Worm (Caenorhabditis elegans): ENCODE results near the gene ugt-46.

DNA sequence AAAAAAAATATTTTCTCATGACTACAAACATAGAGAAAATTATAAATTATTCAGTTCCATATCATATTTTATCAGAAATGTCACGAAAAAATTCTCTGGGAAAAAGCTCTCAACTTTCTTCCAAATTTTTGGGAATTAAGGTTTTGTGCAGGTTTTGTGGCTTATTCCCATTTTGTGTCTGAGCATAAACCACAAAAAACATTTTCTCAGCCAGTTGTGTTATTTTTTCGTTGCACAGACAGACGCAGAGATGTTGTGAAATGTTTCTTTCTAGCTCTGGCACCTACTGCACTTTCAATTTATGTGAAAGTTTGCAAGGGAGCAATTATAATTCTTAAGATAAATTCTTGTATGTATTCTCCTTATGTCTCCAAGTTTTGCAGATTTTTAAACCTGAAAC, 45.0 kb upstream of the ugt-46 start:
- no peak for TF ChIP-seq nhr-28 (tag; optimal IDR thresholded peaks at IDR 0.05)
- no peak for TF ChIP-seq zag-1 (tag; optimal IDR thresholded peaks at IDR 0.05)
- no peak for TF ChIP-seq ztf-11 (tag; optimal IDR thresholded peaks at IDR 0.05)
- no peak for TF ChIP-seq ceh-16 (tag; optimal IDR thresholded peaks at IDR 0.05)
- no peak for TF ChIP-seq unc-39 (tag; optimal IDR thresholded peaks at IDR 0.05)
- TF ChIP-seq unc-62 (GFP tag; optimal IDR thresholded peaks at IDR 0.05): no peak
- TF ChIP-seq ZK546.5 (tag; optimal IDR thresholded peaks at IDR 0.05): no peak
- no peak for TF ChIP-seq ceh-28 (tag; optimal IDR thresholded peaks at IDR 0.05)
- TF ChIP-seq ceh-82 (tag; optimal IDR thresholded peaks at IDR 0.05): no peak
- no peak for TF ChIP-seq ztf-4 (tag; optimal IDR thresholded peaks at IDR 0.05)
- no peak for TF ChIP-seq nfya-1 (tag; optimal IDR thresholded peaks at IDR 0.05; ENCODE audit: insufficient read depth)
- no peak for TF ChIP-seq nhr-11 (tag; optimal IDR thresholded peaks at IDR 0.05)
